Worm (Caenorhabditis elegans) whole organism, L1 larva: ENCODE measurements around the gene rps-8.

Experiments used
- nhr-77 ChIP-seq: fragments of 150-350 bp; optimal IDR thresholded peaks from 2 replicates; lab custom pipeline; 2014; ENCODE audit warnings: missing biosample characterization, missing genetic modification characterization
- skn-1 ChIP-seq: fragments of 150-350 bp; optimal IDR thresholded peaks from 2 replicates; lab custom pipeline; 2014; ENCODE audit warnings: missing biosample characterization, missing genetic modification characterization

ce11 chrIV:7319931-7320435 is 6.3 kb upstream of the rps-8 start:
- TF ChIP-seq nhr-77 (tag; lab: Kevin White, UChicago) (peak; percentile 72), skn-1 (tag; lab: Kevin White, UChicago) (peak; percentile 69)
